Fruit fly (Drosophila melanogaster): Measurements from ENCODE around the gene fz.

dm6 chr3L:14326267-14326666, 52.1 kb downstream of the fz start:
- TF ChIP-seq CG6163 (GFP tag; IDR thresholded peaks at IDR 0.05) = no peak
- TF ChIP-seq svp (GFP tag) = no peak

Measured in whole organism, prepupa.